Fruit fly (Drosophila melanogaster): ENCODE data around the gene comt.

The comt gene

dm6 chrX:13240812-13241211, 18.0 kb upstream of the comt start:
- TF ChIP-seq Myc (optimal IDR thresholded peaks at IDR 0.05) = no peak
- TF ChIP-seq woc (GFP tag; optimal IDR thresholded peaks at IDR 0.05) = peak; percentile 20

dm6 chrX:13243726-13244323, 15.0 kb upstream of the comt start:
- TF ChIP-seq Hnf4 (GFP tag; optimal IDR thresholded peaks at IDR 0.05) (no peak), Abd-B (GFP tag; optimal IDR thresholded peaks at IDR 0.05) (no peak), br (GFP tag; optimal IDR thresholded peaks at IDR 0.05) (no peak), brk (GFP tag; optimal IDR thresholded peaks at IDR 0.05) (no peak), jim (GFP tag; optimal IDR thresholded peaks at IDR 0.05) (no peak), woc (GFP tag; optimal IDR thresholded peaks at IDR 0.05) (no peak), CG32264 (GFP tag; optimal IDR thresholded peaks at IDR 0.05) (no peak), dl (GFP tag; optimal IDR thresholded peaks at IDR 0.05; ENCODE audit: insufficient read depth in 1 of 2, partially characterized antibody in 2 of 2) (no peak), sv (GFP tag; optimal IDR thresholded peaks at IDR 0.05) (no peak), Rel (GFP tag; optimal IDR thresholded peaks at IDR 0.05) (no peak), Rel (tag; optimal IDR thresholded peaks at IDR 0.05) (no peak), ey (GFP tag; optimal IDR thresholded peaks at IDR 0.05) (no peak), Sp1 (GFP tag; optimal IDR thresholded peaks at IDR 0.05) (no peak), h (GFP tag; optimal IDR thresholded peaks at IDR 0.05) (no peak), Vsx2 (GFP tag; optimal IDR thresholded peaks at IDR 0.05; ENCODE audit: partially characterized antibody) (no peak), fru (GFP tag; optimal IDR thresholded peaks at IDR 0.05) (no peak)

dm6 chrX:13244462-13244861, 14.4 kb upstream of the comt start:
- TF ChIP-seq psq (GFP tag; optimal IDR thresholded peaks at IDR 0.05) = peak; percentile 63
- peak; percentile 78 for TF ChIP-seq h (GFP tag; optimal IDR thresholded peaks at IDR 0.05)
- TF ChIP-seq N (GFP tag; optimal IDR thresholded peaks at IDR 0.05) = no peak
- peak; percentile 52 for TF ChIP-seq Sp1 (GFP tag; optimal IDR thresholded peaks at IDR 0.05)
- TF ChIP-seq HLH106 (tag; optimal IDR thresholded peaks at IDR 0.05) = peak; percentile 58
- TF ChIP-seq dmrt93B (GFP tag; optimal IDR thresholded peaks at IDR 0.05) = peak; percentile 32
- peak; percentile 59 for TF ChIP-seq OdsH (GFP tag; optimal IDR thresholded peaks at IDR 0.05)
- TF ChIP-seq brk (GFP tag; optimal IDR thresholded peaks at IDR 0.05) = peak; percentile 23
- peak in 1 of 2 experiments; percentile 64 for TF ChIP-seq foxo (GFP tag; optimal IDR thresholded peaks at IDR 0.05)
- TF ChIP-seq Hnf4 (GFP tag; optimal IDR thresholded peaks at IDR 0.05) = peak; percentile 66
- TF ChIP-seq CG32264 (GFP tag; optimal IDR thresholded peaks at IDR 0.05) = peak; percentile 4
- TF ChIP-seq fru (GFP tag; optimal IDR thresholded peaks at IDR 0.05) = peak; percentile 74
- TF ChIP-seq CrebA (GFP tag; optimal IDR thresholded peaks at IDR 0.05; ENCODE audit: borderline replicate concordance) = no peak
- TF ChIP-seq jim (GFP tag; optimal IDR thresholded peaks at IDR 0.05) = no peak
- peak; percentile 71 for TF ChIP-seq rgr (GFP tag; optimal IDR thresholded peaks at IDR 0.05)
- TF ChIP-seq woc (GFP tag; optimal IDR thresholded peaks at IDR 0.05) = peak; percentile 60
- TF ChIP-seq sage (GFP tag; optimal IDR thresholded peaks at IDR 0.05) = no peak
- TF ChIP-seq br (GFP tag; optimal IDR thresholded peaks at IDR 0.05) = peak; percentile 65
- peak; percentile 71 for TF ChIP-seq ey (GFP tag; optimal IDR thresholded peaks at IDR 0.05)

dm6 chrX:13245767-13246166, 13.1 kb upstream of the comt start:
- TF ChIP-seq tai (GFP tag; optimal IDR thresholded peaks at IDR 0.05) = no peak
- no peak for TF ChIP-seq Hr83 (GFP tag; optimal IDR thresholded peaks at IDR 0.05; ENCODE audit: poor library complexity, severe bottlenecking)
- TF ChIP-seq jim (GFP tag; optimal IDR thresholded peaks at IDR 0.05) = no peak
- no peak for TF ChIP-seq Dfd (GFP tag; optimal IDR thresholded peaks at IDR 0.05)
- no peak for TF ChIP-seq GATAd (GFP tag; optimal IDR thresholded peaks at IDR 0.05)
- no peak for TF ChIP-seq dmrt93B (GFP tag; optimal IDR thresholded peaks at IDR 0.05)
- peak; percentile 60 for TF ChIP-seq OdsH (GFP tag; optimal IDR thresholded peaks at IDR 0.05)
- peak; percentile 0 for TF ChIP-seq Rel (GFP tag; optimal IDR thresholded peaks at IDR 0.05)
- TF ChIP-seq Rel (tag; optimal IDR thresholded peaks at IDR 0.05) = no peak
- TF ChIP-seq Sp1 (GFP tag; optimal IDR thresholded peaks at IDR 0.05) = peak; percentile 33
- no peak for TF ChIP-seq sv (GFP tag; optimal IDR thresholded peaks at IDR 0.05)
- peak; percentile 64 for TF ChIP-seq fru (GFP tag; optimal IDR thresholded peaks at IDR 0.05)
- peak; percentile 37 for TF ChIP-seq woc (GFP tag; optimal IDR thresholded peaks at IDR 0.05)
- TF ChIP-seq CG32264 (GFP tag; optimal IDR thresholded peaks at IDR 0.05) = no peak
- TF ChIP-seq Hnf4 (GFP tag; optimal IDR thresholded peaks at IDR 0.05) = no peak
- peak; percentile 52 for TF ChIP-seq h (GFP tag; optimal IDR thresholded peaks at IDR 0.05)
- TF ChIP-seq dsf (GFP tag; optimal IDR thresholded peaks at IDR 0.05; ENCODE audit: borderline replicate concordance) = no peak
- peak; percentile 58 for TF ChIP-seq rgr (GFP tag; optimal IDR thresholded peaks at IDR 0.05)
- TF ChIP-seq br (GFP tag; optimal IDR thresholded peaks at IDR 0.05) = peak; percentile 9
- no peak for TF ChIP-seq CrebA (GFP tag; optimal IDR thresholded peaks at IDR 0.05; ENCODE audit: borderline replicate concordance)
- TF ChIP-seq Vsx2 (GFP tag; optimal IDR thresholded peaks at IDR 0.05; ENCODE audit: partially characterized antibody) = no peak
- no peak for TF ChIP-seq dl (GFP tag; optimal IDR thresholded peaks at IDR 0.05; ENCODE audit: insufficient read depth in 1 of 2, partially characterized antibody in 2 of 2)
- peak; percentile 27 for TF ChIP-seq ey (GFP tag; optimal IDR thresholded peaks at IDR 0.05)
- no peak for TF ChIP-seq usp (GFP tag; optimal IDR thresholded peaks at IDR 0.05)
- peak; percentile 52 for TF ChIP-seq psq (GFP tag; optimal IDR thresholded peaks at IDR 0.05)
- no peak for TF ChIP-seq Jra (GFP tag; optimal IDR thresholded peaks at IDR 0.05)
- peak; percentile 2 for TF ChIP-seq HLH106 (tag; optimal IDR thresholded peaks at IDR 0.05)
- TF ChIP-seq lola (GFP tag; optimal IDR thresholded peaks at IDR 0.05) = no peak
- peak in 1 of 2 experiments; percentile 75 for TF ChIP-seq foxo (GFP tag; optimal IDR thresholded peaks at IDR 0.05)
- no peak for TF ChIP-seq Dif (GFP tag; optimal IDR thresholded peaks at IDR 0.05; ENCODE audit: partially characterized antibody)
- TF ChIP-seq Mio (GFP tag; optimal IDR thresholded peaks at IDR 0.05) = no peak

Measured in whole organism, wandering third instar larva.